Fruit fly (Drosophila melanogaster): Measurements from ENCODE around the gene GstD7.

GstD7 gene

dm6 chr3R:12371671-12372070 lies 6.6 kb upstream of the GstD7 start, which contains the start of gene GstD2:
Gene GstD2 (plus strand): TSS chr3R:12371971.
- TF ChIP-seq eg (GFP tag; IDR thresholded peaks at IDR 0.05) (no peak), CG11294 (GFP tag; IDR thresholded peaks at IDR 0.05) (no peak), Smox (GFP tag; optimal IDR thresholded peaks at IDR 0.05) (no peak), Eip78C (GFP tag) (peak; percentile 7)

dm6 chr3R:12372800-12373199 lies 5.5 kb upstream of the GstD7 start, which contains the start of gene GstD3:
Gene GstD3 (plus strand): TSS chr3R:12373068.
- TF ChIP-seq CG11902 (GFP tag; optimal IDR thresholded peaks at IDR 0.05) (no peak), topi (GFP tag; optimal IDR thresholded peaks at IDR 0.05) (no peak), eg (GFP tag; IDR thresholded peaks at IDR 0.05) (no peak), pdm3 (GFP tag; optimal IDR thresholded peaks at IDR 0.05) (no peak), Sox14 (GFP tag; optimal IDR thresholded peaks at IDR 0.05) (no peak), Eip78C (GFP tag) (peak; percentile 4), Ets21C (GFP tag; optimal IDR thresholded peaks at IDR 0.05) (no peak), svp (GFP tag) (peak; percentile 60), CG34406 (GFP tag; optimal IDR thresholded peaks at IDR 0.05) (no peak), CG3032 (tag; optimal IDR thresholded peaks at IDR 0.05) (no peak), CG10669 (GFP tag; optimal IDR thresholded peaks at IDR 0.05) (no peak)

DNA sequence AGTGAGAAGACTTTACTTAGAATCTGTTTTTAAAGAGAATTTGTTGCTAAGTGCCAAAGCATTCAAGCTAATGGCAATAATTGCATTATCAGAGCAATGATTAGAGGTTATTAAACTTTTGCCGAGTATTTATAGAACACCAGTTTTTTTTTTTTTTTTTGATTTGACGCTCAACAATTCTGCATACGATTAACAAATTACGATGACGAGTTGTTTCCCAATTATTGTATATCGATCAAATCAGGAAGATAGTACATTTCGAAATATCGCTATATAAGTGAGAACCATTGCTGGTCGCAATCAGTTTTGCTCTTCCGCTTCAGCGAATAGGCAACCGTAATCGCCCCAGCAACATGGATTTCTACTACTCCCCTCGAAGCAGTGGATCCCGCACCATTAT lies 4.5 kb upstream of the GstD7 start, which contains the start of gene GstD4:
Gene GstD4, plus strand, starts transcription at position 301 of the 400 bp plus-strand sequence.
- TF ChIP-seq CG8119 (GFP tag; IDR thresholded peaks at IDR 0.05) (no peak), Hr39 (GFP tag; optimal IDR thresholded peaks at IDR 0.05) (no peak), pdm3 (GFP tag; optimal IDR thresholded peaks at IDR 0.05) (no peak), Hr4 (GFP tag; optimal IDR thresholded peaks at IDR 0.05) (no peak), CG16779 (tag; optimal IDR thresholded peaks at IDR 0.05) (no peak), CG3919 (GFP tag; optimal IDR thresholded peaks at IDR 0.05) (no peak), Gug (GFP tag; IDR thresholded peaks at IDR 0.05) (no peak), CG6854 (GFP tag; optimal IDR thresholded peaks at IDR 0.05) (no peak), Ets21C (GFP tag; optimal IDR thresholded peaks at IDR 0.05) (no peak), CG11294 (GFP tag; IDR thresholded peaks at IDR 0.05) (no peak)

DNA sequence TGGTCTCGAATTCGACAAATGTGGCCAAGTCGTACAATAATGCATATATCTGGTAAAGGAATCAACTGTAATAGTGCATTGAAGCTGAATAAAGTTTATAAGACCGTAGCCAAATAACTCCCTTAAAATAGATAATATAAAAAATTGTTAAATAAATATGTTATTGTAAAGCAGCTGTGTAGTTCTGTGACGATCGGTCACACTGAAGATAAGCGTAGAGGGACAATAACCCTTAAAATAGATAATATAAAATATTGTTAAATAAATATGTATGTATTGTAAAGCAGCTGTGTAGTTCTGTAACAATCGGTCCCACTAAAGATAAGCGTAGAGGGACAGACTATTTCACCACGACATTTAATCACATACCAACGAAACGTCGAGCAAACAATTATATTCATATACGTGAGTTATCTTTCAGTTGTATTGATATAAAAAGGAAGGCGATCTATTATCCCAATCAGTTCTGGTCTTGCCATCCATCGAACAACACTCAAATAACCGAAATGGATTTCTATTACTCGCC lies 3.0 kb upstream of the GstD7 start, which contains the start of gene GstD5:
Gene GstD5, plus strand, starts transcription at position 476 of the 526 bp plus-strand sequence.
- TF ChIP-seq fd59A (GFP tag; optimal IDR thresholded peaks at IDR 0.05) (no peak), fkh (GFP tag; optimal IDR thresholded peaks at IDR 0.05) (peak; percentile 23), Eip78C (GFP tag) (peak; percentile 6)

- TF ChIP-seq cyc (GFP tag; optimal IDR thresholded peaks at IDR 0.05) (no peak), fd85E (GFP tag; optimal IDR thresholded peaks at IDR 0.05) (no peak), lz (GFP tag; optimal IDR thresholded peaks at IDR 0.05) (no peak), OdsH (GFP tag; optimal IDR thresholded peaks at IDR 0.05) (no peak)
Observed at dm6 chr3R:12376828-12377227, 1.5 kb upstream of the GstD7 start, which contains the start of gene GstD6. Gene GstD6 (plus strand): TSS chr3R:12377128.

- TF ChIP-seq Sox14 (GFP tag; optimal IDR thresholded peaks at IDR 0.05): no peak
- TF ChIP-seq vri (GFP tag; optimal IDR thresholded peaks at IDR 0.05): peak; percentile 84
Observed at dm6 chr3R:12379249-12379648, 949 bp downstream of the GstD7 start.

DNA sequence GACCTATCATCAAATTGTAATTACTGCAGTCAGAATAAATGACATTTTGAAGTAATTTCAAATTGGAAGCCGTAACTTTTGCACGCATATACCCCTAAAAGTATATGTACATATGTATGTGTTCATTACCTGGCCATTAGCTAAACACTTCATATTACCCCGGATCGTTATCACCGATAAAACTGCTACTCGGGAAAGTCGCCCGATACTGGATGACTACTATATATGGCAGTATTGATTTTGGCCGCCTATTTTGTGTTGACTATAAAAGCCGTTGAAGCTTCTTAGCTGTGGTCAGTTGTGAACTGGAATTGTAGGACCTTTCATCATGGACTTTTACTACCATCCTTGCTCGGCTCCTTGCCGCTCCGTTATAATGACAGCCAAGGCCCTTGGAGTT lies 1.4 kb downstream of the GstD7 start, which contains the start of gene GstD8:
Gene GstD8, plus strand, starts transcription at position 301 of the 400 bp plus-strand sequence.
- TF ChIP-seq Lpt (GFP tag; optimal IDR thresholded peaks at IDR 0.05) (no peak), svp (GFP tag) (no peak), achi (GFP tag; optimal IDR thresholded peaks at IDR 0.05) (no peak), CG8319 (GFP tag; optimal IDR thresholded peaks at IDR 0.05) (no peak), CG3919 (GFP tag; optimal IDR thresholded peaks at IDR 0.05) (no peak), CG15336 (GFP tag; IDR thresholded peaks at IDR 0.05) (no peak), Ets96B (tag; optimal IDR thresholded peaks at IDR 0.05) (no peak), CG6163 (GFP tag; IDR thresholded peaks at IDR 0.05) (no peak), spab (GFP tag; optimal IDR thresholded peaks at IDR 0.05) (no peak), Ets21C (GFP tag; optimal IDR thresholded peaks at IDR 0.05) (no peak), fd85E (GFP tag; optimal IDR thresholded peaks at IDR 0.05) (no peak), Eip93F (GFP tag; optimal IDR thresholded peaks at IDR 0.05) (no peak), Hr38 (GFP tag; optimal IDR thresholded peaks at IDR 0.05) (no peak), vri (GFP tag; optimal IDR thresholded peaks at IDR 0.05) (no peak), CG32006 (GFP tag; optimal IDR thresholded peaks at IDR 0.05) (no peak), CG8632 (GFP tag; optimal IDR thresholded peaks at IDR 0.05) (no peak), fkh (GFP tag; optimal IDR thresholded peaks at IDR 0.05) (no peak), Sox14 (GFP tag; optimal IDR thresholded peaks at IDR 0.05) (no peak), Hr39 (GFP tag; optimal IDR thresholded peaks at IDR 0.05) (no peak)
